Fruit fly (Drosophila melanogaster) whole organism, embryonic: ENCODE measurements around the gene beta4GalNAcTB.

Experiments used
- CG11696 ChIP-seq: fragments of 200-800 bp; sonication (Bioruptor generic); IDR thresholded peaks from 2 replicates; pipeline ENCODE4 v1.3.6; 2022; ENCODE audit warnings: missing biosample characterization, missing genetic modification characterization
- CG12219 ChIP-seq: fragments of 200-800 bp; sonication (Bioruptor generic); optimal IDR thresholded peaks from 3 replicates; lab custom pipeline; 2018; ENCODE audit warnings: missing biosample characterization, mild to moderate bottlenecking, missing genetic modification characterization
- CG13775 ChIP-seq: fragments of 200-800 bp; sonication (Bioruptor generic); optimal IDR thresholded peaks from 3 replicates; lab custom pipeline; 2017; ENCODE audit warnings: missing biosample characterization, mild to moderate bottlenecking, missing genetic modification characterization
- CG14710 ChIP-seq: fragments of 200-800 bp; sonication (Bioruptor generic); optimal IDR thresholded peaks from 3 replicates; lab custom pipeline; 2019; ENCODE audit warnings: missing biosample characterization, mild to moderate bottlenecking, missing genetic modification characterization, moderate library complexity
- CG15601 ChIP-seq: fragments of 200-800 bp; sonication (Bioruptor generic); optimal IDR thresholded peaks from 3 replicates; lab custom pipeline; 2019; ENCODE audit warnings: missing biosample characterization, mild to moderate bottlenecking, missing genetic modification characterization, moderate library complexity
- CG16813 ChIP-seq: fragments of 200-800 bp; sonication (Bioruptor generic); IDR thresholded peaks from 3 replicates; pipeline ENCODE4 v1.3.6; 2022; ENCODE audit warnings: missing biosample characterization, missing genetic modification characterization; ENCODE audit not compliant: partially characterized antibody
- CG17568 ChIP-seq: fragments of 200-800 bp; sonication (Bioruptor generic); optimal IDR thresholded peaks from 2 replicates; lab custom pipeline; 2018; ENCODE audit warnings: missing biosample characterization, mild to moderate bottlenecking, missing genetic modification characterization, moderate library complexity
- CG2116 ChIP-seq: fragments of 200-800 bp; sonication (Bioruptor generic); optimal IDR thresholded peaks from 3 replicates; lab custom pipeline; 2018; ENCODE audit warnings: missing biosample characterization, mild to moderate bottlenecking, missing genetic modification characterization
- CG2129 ChIP-seq: fragments of 200-800 bp; sonication (Bioruptor generic); IDR thresholded peaks from 2 replicates; pipeline ENCODE4 v1.3.6; 2022; ENCODE audit warnings: missing biosample characterization, missing genetic modification characterization; ENCODE audit not compliant: partially characterized antibody
- CG4360 ChIP-seq: fragments of 200-800 bp; sonication (Bioruptor generic); IDR thresholded peaks from 2 replicates; pipeline ENCODE4 v1.3.6; 2022; ENCODE audit warnings: missing biosample characterization, missing genetic modification characterization
- CG6175 ChIP-seq: fragments of 200-800 bp; sonication (Bioruptor generic); IDR thresholded peaks from 3 replicates; pipeline ENCODE4 v1.3.6; 2022; ENCODE audit warnings: missing biosample characterization, missing genetic modification characterization
- CG6254 ChIP-seq: fragments of 200-800 bp; sonication (Bioruptor generic); optimal IDR thresholded peaks from 3 replicates; lab custom pipeline; 2017; ENCODE audit warnings: mild to moderate bottlenecking, missing biosample characterization, missing genetic modification reagents, missing genetic modification characterization
- CG7372 ChIP-seq: fragments of 200-800 bp; sonication (Bioruptor generic); IDR thresholded peaks from 2 replicates; pipeline ENCODE4 v1.3.6; 2022; ENCODE audit warnings: missing biosample characterization, missing genetic modification characterization
- CG7928 ChIP-seq: fragments of 200-800 bp; sonication (Bioruptor generic); optimal IDR thresholded peaks from 2 replicates; lab custom pipeline; 2017; ENCODE audit warnings: missing biosample characterization, mild to moderate bottlenecking, missing genetic modification characterization
- Dip3 ChIP-seq: fragments of 200-800 bp; sonication (Bioruptor generic); optimal IDR thresholded peaks from 3 replicates; lab custom pipeline; 2016; ENCODE audit warnings: missing biosample characterization, missing genetic modification characterization
- Dll ChIP-seq: fragments of 200-800 bp; sonication (Bioruptor generic); IDR thresholded peaks from 4 replicates; pipeline ENCODE4 v1.3.6; 2022; ENCODE audit warnings: missing biosample characterization, missing genetic modification characterization; ENCODE audit not compliant: partially characterized antibody
- HmgD ChIP-seq: fragments of 200-800 bp; sonication (Bioruptor generic); optimal IDR thresholded peaks from 3 replicates; lab custom pipeline; 2016; ENCODE audit warnings: missing biosample characterization, missing genetic modification characterization
- Hmx ChIP-seq: fragments of 200-800 bp; sonication (Bioruptor generic); optimal IDR thresholded peaks from 2 replicates; lab custom pipeline; 2016; ENCODE audit warnings: missing biosample characterization, missing genetic modification characterization
- Hr51 ChIP-seq, 2 experiments: fragments of 200-800 bp; sonication (Bioruptor generic); optimal IDR thresholded peaks; 2 replicates in 1 of 2; 3 replicates in 1 of 2; lab custom pipeline; 2016 to 2018; ENCODE audit warnings: missing biosample characterization in 2 of 2, missing genetic modification characterization in 2 of 2, mild to moderate bottlenecking in 1 of 2, moderate library complexity in 1 of 2
- Med ChIP-seq: fragments of 200-800 bp; sonication (Bioruptor generic); peaks from one replicate; lab custom pipeline; 2016; ENCODE audit warnings: missing biosample characterization, missing genetic modification characterization, mild to moderate bottlenecking, inconsistent platforms, moderate library complexity
- Spps ChIP-seq: fragments of 200-800 bp; sonication (Bioruptor generic); optimal IDR thresholded peaks from 2 replicates; lab custom pipeline; 2018; ENCODE audit warnings: missing biosample characterization, mild to moderate bottlenecking, missing genetic modification characterization
- Sry-β ChIP-seq: fragments of 200-800 bp; sonication (Bioruptor generic); optimal IDR thresholded peaks from 2 replicates; lab custom pipeline; 2018; ENCODE audit warnings: missing biosample characterization, mild to moderate bottlenecking, missing genetic modification characterization, moderate library complexity
- ab ChIP-seq: fragments of 200-800 bp; sonication (Bioruptor generic); optimal IDR thresholded peaks from 2 replicates; lab custom pipeline; 2016; ENCODE audit warnings: missing biosample characterization, missing genetic modification characterization
- abd-A ChIP-seq: fragments of 200-800 bp; sonication (Bioruptor generic); optimal IDR thresholded peaks from 3 replicates; lab custom pipeline; 2019; ENCODE audit warnings: missing biosample characterization, mild to moderate bottlenecking, missing genetic modification characterization, moderate library complexity
- chinmo ChIP-seq: fragments of 200-800 bp; sonication (Bioruptor generic); IDR thresholded peaks from 4 replicates; pipeline ENCODE4 v1.3.6; 2022; ENCODE audit warnings: missing biosample characterization, missing genetic modification characterization; ENCODE audit not compliant: partially characterized antibody
- crol ChIP-seq: fragments of 200-800 bp; sonication (Bioruptor generic); IDR thresholded peaks from 2 replicates; pipeline ENCODE4 v1.3.6; 2022; ENCODE audit warnings: missing biosample characterization, missing genetic modification characterization
- cwo ChIP-seq: fragments of 200-800 bp; sonication (Bioruptor generic); optimal IDR thresholded peaks from 3 replicates; lab custom pipeline; 2017; ENCODE audit warnings: missing biosample characterization, missing genetic modification characterization, mild to moderate bottlenecking, moderate library complexity, missing genetic modification reagents
- dm ChIP-seq: fragments of 200-800 bp; sonication (Bioruptor generic); optimal IDR thresholded peaks from 3 replicates; lab custom pipeline; 2016; ENCODE audit warnings: missing biosample characterization, missing genetic modification characterization
- dmrt99B ChIP-seq: fragments of 200-800 bp; sonication (Bioruptor generic); optimal IDR thresholded peaks from 2 replicates; lab custom pipeline; 2018; ENCODE audit warnings: missing biosample characterization, mild to moderate bottlenecking, missing genetic modification characterization, moderate library complexity
- gem ChIP-seq: fragments of 200-800 bp; sonication (Bioruptor generic); optimal IDR thresholded peaks from 2 replicates; lab custom pipeline; 2019; ENCODE audit warnings: missing biosample characterization, mild to moderate bottlenecking, missing genetic modification characterization, moderate library complexity
- grau ChIP-seq: fragments of 200-800 bp; optimal IDR thresholded peaks from 3 replicates; lab custom pipeline; 2019; ENCODE audit warnings: missing biosample characterization, mild to moderate bottlenecking, missing genetic modification characterization, moderate library complexity
- gsb ChIP-seq: fragments of 200-800 bp; sonication (Bioruptor generic); IDR thresholded peaks from 2 replicates; pipeline ENCODE4 v1.3.6; 2022; ENCODE audit warnings: missing biosample characterization, missing genetic modification characterization
- her ChIP-seq: fragments of 200-800 bp; sonication (Bioruptor generic); optimal IDR thresholded peaks from 2 replicates; lab custom pipeline; 2016; ENCODE audit warnings: missing biosample characterization, missing genetic modification characterization
- jumu ChIP-seq: fragments of 200-800 bp; sonication (Bioruptor generic); optimal IDR thresholded peaks from 3 replicates; lab custom pipeline; 2016; ENCODE audit warnings: missing biosample characterization, missing genetic modification characterization
- kah ChIP-seq: fragments of 200-800 bp; sonication (Bioruptor generic); optimal IDR thresholded peaks from 2 replicates; lab custom pipeline; 2018; ENCODE audit warnings: missing biosample characterization, mild to moderate bottlenecking, missing genetic modification characterization
- ken ChIP-seq: fragments of 200-800 bp; sonication (Bioruptor generic); IDR thresholded peaks from 3 replicates; pipeline ENCODE4 v1.3.6; 2022; ENCODE audit warnings: missing biosample characterization, missing genetic modification characterization
- otp ChIP-seq: fragments of 200-800 bp; sonication (Bioruptor generic); IDR thresholded peaks from 3 replicates; pipeline ENCODE4, ENCODE4 v1.3.6; 2022; ENCODE audit warnings: missing biosample characterization, missing genetic modification characterization
- pros ChIP-seq: fragments of 200-800 bp; sonication (Bioruptor generic); optimal IDR thresholded peaks from 3 replicates; lab custom pipeline; 2019; ENCODE audit warnings: missing biosample characterization, mild to moderate bottlenecking, missing genetic modification characterization, moderate library complexity
- ro ChIP-seq: fragments of 200-800 bp; sonication (Bioruptor generic); IDR thresholded peaks from 2 replicates; pipeline ENCODE4 v1.3.6; 2022; ENCODE audit warnings: missing biosample characterization, missing genetic modification characterization
- row ChIP-seq: fragments of 200-800 bp; sonication (Bioruptor generic); IDR thresholded peaks from 3 replicates; pipeline ENCODE4 v1.3.6; 2022; ENCODE audit warnings: missing biosample characterization, missing genetic modification characterization
- sc ChIP-seq, 3 experiments: fragments of >200 bp in 2 of 3; fragments of 200-800 bp in 1 of 3; sonication (Bioruptor generic) in 1 of 3; optimal IDR thresholded peaks; 2 replicates in 2 of 3; 3 replicates in 1 of 3; lab custom pipeline; 2017; ENCODE audit warnings: mild to moderate bottlenecking in 1 of 3, missing biosample characterization in 1 of 3, missing genetic modification characterization in 1 of 3, missing genetic modification reagents in 1 of 3
- sens ChIP-seq: fragments of 200-800 bp; sonication (Bioruptor generic); peaks from one replicate; lab custom pipeline; 2016; ENCODE audit warnings: missing biosample characterization, missing genetic modification characterization
- sna ChIP-seq: fragments of 200-800 bp; sonication (Bioruptor generic); IDR thresholded peaks from 2 replicates; pipeline ENCODE4 v1.3.6; 2022; ENCODE audit warnings: missing biosample characterization, missing genetic modification characterization; ENCODE audit not compliant: partially characterized antibody
- sqz ChIP-seq: fragments of 200-800 bp; sonication (Bioruptor generic); optimal IDR thresholded peaks from 3 replicates; lab custom pipeline; 2018; ENCODE audit warnings: missing biosample characterization, mild to moderate bottlenecking, missing genetic modification characterization
- ssp ChIP-seq: fragments of 200-800 bp; sonication (Bioruptor generic); IDR thresholded peaks from 2 replicates; pipeline ENCODE4 v1.3.6; 2022; ENCODE audit warnings: missing biosample characterization, missing genetic modification characterization
- zfh1 ChIP-seq: fragments of 200-800 bp; sonication (Bioruptor generic); IDR thresholded peaks from 3 replicates; pipeline ENCODE4 v1.3.6; 2022; ENCODE audit warnings: missing biosample characterization, missing genetic modification characterization

Gene beta4GalNAcTB

dm6 chr3R:29082511-29083296, 48.9 kb upstream of the beta4GalNAcTB start:
- TF ChIP-seq grau (tag; lab: Kevin White, UChicago) (peak; percentile 5), CG15601 (peak; percentile 3), CG16813 (0 out of 3 replicates have a peak, but pooled peaks have one; percentile 28), row (GFP tag; lab: Robert Waterston, UW) (peak; percentile 35; the same call in 1 of the 3 replicates), Dll (GFP tag; lab: Robert Waterston, UW) (no peak), CG4360 (GFP tag; lab: Robert Waterston, UW) (peak; percentile 83), ken (GFP tag; lab: Robert Waterston, UW) (0 out of 3 replicates have a peak, but pooled peaks have one; percentile 21), HmgD (GFP tag; lab: Kevin White, UChicago) (no peak), sens (GFP tag; lab: Kevin White, UChicago) (peak; percentile 44), dmrt99B (tag; lab: Kevin White, UChicago) (peak; percentile 22), gem (tag; lab: Kevin White, UChicago) (peak; percentile 9), CG7928 (GFP tag; lab: Kevin White, UChicago) (no peak), Sry-β (GFP tag; lab: Kevin White, UChicago) (peak; percentile 79), sna (GFP tag; lab: Robert Waterston, UW) (no peak), ab (no peak), Spps (no peak), CG6254 (no peak), Hr51 (GFP tag; optimal IDR thresholded peaks at IDR 0.05; lab: Kevin White, UChicago) (no peak), Hmx (GFP tag; lab: Kevin White, UChicago) (no peak)

- TF ChIP-seq kah (GFP tag; lab: Kevin White, UChicago) (no peak), sqz (GFP tag; lab: Kevin White, UChicago) (peak; percentile 1), chinmo (GFP tag; lab: Robert Waterston, UW) (0 out of 4 replicates have a peak, but pooled peaks have one; percentile 28), pros (GFP tag; lab: Kevin White, UChicago) (peak; percentile 12), zfh1 (GFP tag; lab: Robert Waterston, UW) (0 out of 3 replicates have a peak, but pooled peaks have one; percentile 9), otp (no peak), crol (GFP tag; lab: Robert Waterston, UW) (peak; percentile 44; the same call in 1 of the 2 replicates), cwo (GFP tag; lab: Kevin White, UChicago) (peak; percentile 72), Med (peak; percentile 44), abd-A (tag; lab: Kevin White, UChicago) (peak; percentile 27)
Measured at dm6 chr3R:29082034-29082433, 48.2 kb upstream of the beta4GalNAcTB start.

- no peak for TF ChIP-seq her (GFP tag; lab: Kevin White, UChicago)
- TF ChIP-seq CG17568 (GFP tag; lab: Kevin White, UChicago) = no peak
- TF ChIP-seq dm (GFP tag; lab: Kevin White, UChicago) = no peak
- TF ChIP-seq CG7372 (GFP tag; lab: Robert Waterston, UW) = no peak
- no peak for TF ChIP-seq ro (GFP tag; lab: Robert Waterston, UW)
- TF ChIP-seq CG14710 = no peak
- no peak for TF ChIP-seq CG2116 (GFP tag; lab: Kevin White, UChicago)
- TF ChIP-seq gsb (GFP tag; lab: Robert Waterston, UW) = no peak
- no peak for TF ChIP-seq CG13775 (GFP tag; lab: Kevin White, UChicago)
- no peak for TF ChIP-seq ssp (GFP tag; lab: Robert Waterston, UW)
- no peak for TF ChIP-seq CG12219 (GFP tag; lab: Kevin White, UChicago)
- no peak for TF ChIP-seq CG2129 (GFP tag; lab: Robert Waterston, UW)
- TF ChIP-seq CG6175 (GFP tag; lab: Robert Waterston, UW) = peak; percentile 59; the same call in 1 of the 3 replicates
- no peak for TF ChIP-seq jumu (GFP tag; lab: Kevin White, UChicago)
- TF ChIP-seq sc (optimal IDR thresholded peaks at IDR 0.05; lab: Kevin White, UChicago) = no peak
- TF ChIP-seq sc (GFP tag; optimal IDR thresholded peaks at IDR 0.05; lab: Kevin White, UChicago) = no peak
- 0 out of 2 replicates have a peak, but pooled peaks have one; percentile 17 for TF ChIP-seq CG11696 (GFP tag; lab: Robert Waterston, UW)
- no peak for TF ChIP-seq Dip3 (GFP tag; lab: Kevin White, UChicago)
Measured at dm6 chr3R:29077572-29077971, 43.8 kb upstream of the beta4GalNAcTB start.
